Worm (Caenorhabditis elegans): Measurements from ENCODE around the gene madf-9.

DNA sequence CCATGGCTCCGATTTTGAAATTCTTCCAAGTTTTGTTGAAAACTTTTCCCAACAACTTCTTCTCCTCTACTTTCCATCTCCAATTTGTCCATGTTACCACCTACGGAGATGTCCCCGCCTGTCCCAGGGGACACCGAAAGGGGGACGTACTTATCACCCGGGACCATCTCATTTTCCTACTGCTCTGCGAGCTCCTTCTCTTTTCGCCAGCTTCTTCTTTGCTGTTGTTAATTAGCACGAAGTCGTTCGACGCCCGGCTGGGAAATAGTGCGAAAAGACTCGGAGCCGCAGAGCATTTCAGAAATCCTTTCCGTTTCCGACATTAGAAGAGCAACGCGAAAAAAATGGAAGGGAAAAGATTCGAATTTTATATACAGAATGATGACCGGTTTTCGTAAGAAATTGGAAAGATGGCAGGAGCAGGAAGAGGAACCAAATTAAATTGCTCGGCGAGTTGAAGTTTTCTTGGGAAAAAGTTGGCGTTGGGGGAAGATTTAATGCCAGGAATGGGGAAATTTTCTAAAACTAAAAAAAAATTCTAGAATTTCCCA lies 15.0 kb upstream of the madf-9 start:
- TF ChIP-seq mab-5 (tag; optimal IDR thresholded peaks at IDR 0.05) (no peak), elt-3 (tag; optimal IDR thresholded peaks at IDR 0.05) (no peak), blmp-1 (tag; optimal IDR thresholded peaks at IDR 0.05) (no peak), ham-2 (GFP tag; optimal IDR thresholded peaks at IDR 0.05) (no peak), unc-62 (GFP tag; optimal IDR thresholded peaks at IDR 0.05) (no peak), nhr-28 (tag; optimal IDR thresholded peaks at IDR 0.05) (no peak), sptf-1 (tag; optimal IDR thresholded peaks at IDR 0.05) (no peak), cnd-1 (tag; optimal IDR thresholded peaks at IDR 0.05) (no peak), snpc-4 (tag; optimal IDR thresholded peaks at IDR 0.05) (no peak), ceh-83 (GFP tag; optimal IDR thresholded peaks at IDR 0.05) (no peak), lin-13 (tag; optimal IDR thresholded peaks at IDR 0.05) (no peak)

All from whole organism, mixed stage, embryonic.